Worm (Caenorhabditis elegans) whole organism, L4/young adult: ENCODE data around the gene nep-11.

Experiments
- W03F9.2 ChIP-seq: fragments of 150-350 bp; optimal IDR thresholded peaks from 2 replicates; lab custom pipeline; 2014; ENCODE audit warnings: missing biosample characterization, missing genetic modification characterization
- dao-5 ChIP-seq: sonication (generic microtip); optimal IDR thresholded peaks from 2 replicates; lab custom pipeline; 2016; ENCODE audit warnings: missing genotype, missing genetic modification characterization, moderate library complexity, missing compliant biosample characterization
- him-1 ChIP-seq: sonication (generic microtip); optimal IDR thresholded peaks from 2 replicates; lab custom pipeline; 2016; ENCODE audit warnings: missing genotype, missing genetic modification reagents, missing genetic modification characterization, missing compliant biosample characterization

DNA sequence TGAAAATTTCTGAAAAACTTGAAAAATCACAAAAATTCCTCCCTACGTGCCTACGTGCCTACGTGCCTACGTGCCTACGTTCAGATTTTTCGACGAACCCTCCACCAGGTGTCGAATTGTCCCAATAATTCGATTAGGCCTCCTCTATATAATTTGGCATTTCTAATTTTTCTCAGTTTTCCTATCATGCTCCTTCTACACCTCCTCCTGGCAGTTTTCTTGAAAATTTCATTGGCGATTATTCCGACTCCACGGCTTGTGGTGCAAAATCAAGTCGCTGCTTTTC lies 15.3 kb upstream of the nep-11 start, which contains the start of gene C16C8.17:
- TF ChIP-seq W03F9.2 (tag; lab: Kevin White, UChicago): no peak
- no peak for TF ChIP-seq him-1 (tag; lab: Kevin White, UChicago)
- TF ChIP-seq dao-5 (tag; lab: Kevin White, UChicago): no peak
